Worm (Caenorhabditis elegans) whole organism, L4/young adult: ENCODE results near the gene klp-3.

Experiments used
- W03F9.2 ChIP-seq: fragments of 150-350 bp; optimal IDR thresholded peaks from 2 replicates; lab custom pipeline; 2014; ENCODE audit warnings: missing biosample characterization, missing genetic modification characterization
- dao-5 ChIP-seq: sonication (generic microtip); optimal IDR thresholded peaks from 2 replicates; lab custom pipeline; 2016; ENCODE audit warnings: missing genotype, missing genetic modification characterization, moderate library complexity, missing compliant biosample characterization
- him-1 ChIP-seq: sonication (generic microtip); optimal IDR thresholded peaks from 2 replicates; lab custom pipeline; 2016; ENCODE audit warnings: missing genotype, missing genetic modification reagents, missing genetic modification characterization, missing compliant biosample characterization

DNA sequence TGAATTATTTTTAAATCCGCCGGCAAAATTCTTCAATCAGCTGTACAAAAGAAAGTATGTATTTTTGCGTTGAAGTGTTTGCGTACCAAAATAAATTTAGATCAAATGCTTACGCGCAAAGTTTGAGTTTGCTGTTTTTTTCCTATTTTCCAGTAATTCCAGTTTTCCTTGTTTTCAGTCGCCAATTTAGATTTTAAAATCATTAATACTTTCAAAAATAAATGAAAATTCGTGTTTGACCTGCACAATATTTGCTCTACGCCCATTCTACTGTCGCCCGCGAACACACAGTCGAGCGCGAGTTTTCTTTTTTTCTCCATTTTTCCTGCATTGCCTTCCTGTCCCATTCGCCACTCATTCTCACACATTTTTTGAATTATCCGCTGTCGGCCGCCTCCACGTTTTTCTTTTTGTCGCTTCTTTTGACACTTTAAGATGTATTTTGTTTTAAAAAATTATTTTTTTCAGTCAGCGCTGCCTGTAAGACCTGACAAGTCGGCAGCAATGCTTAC, 50.7 kb downstream of the klp-3 start, which contains the start of gene ptc-1:
- no peak for TF ChIP-seq dao-5 (tag; lab: Kevin White, UChicago)
- TF ChIP-seq him-1 (tag; lab: Kevin White, UChicago), result no peak
- TF ChIP-seq W03F9.2 (tag; lab: Kevin White, UChicago), result no peak
